Worm (Caenorhabditis elegans) whole organism, L1 larva: Measurements from ENCODE around the gene lgc-10.

Experiments
- ama-1 ChIP-seq: fragments of 150-350 bp; optimal IDR thresholded peaks from 2 replicates; lab custom pipeline; 2014
- ceh-82 ChIP-seq, 3 experiments: fragments of 150-350 bp in 1 of 3; sonication (generic microtip) in 2 of 3; optimal IDR thresholded peaks; 2 replicates each; lab custom pipeline; 2014 to 2017; ENCODE audit warnings: missing biosample characterization in 3 of 3, missing genetic modification characterization in 3 of 3
- elt-2 ChIP-seq: sonication (generic microtip); optimal IDR thresholded peaks from 2 replicates; lab custom pipeline; 2016; ENCODE audit warnings: missing genetic modification characterization, mild to moderate bottlenecking, inconsistent platforms, missing compliant biosample characterization, missing genetic modification reagents
- jun-1 ChIP-seq: fragments of 150-350 bp; optimal IDR thresholded peaks from 2 replicates; lab custom pipeline; 2014; ENCODE audit warnings: missing biosample characterization, missing genetic modification reagents, missing genetic modification characterization
- lin-13 ChIP-seq: fragments of 150-350 bp; optimal IDR thresholded peaks from 2 replicates; lab custom pipeline; 2014; ENCODE audit warnings: missing biosample characterization, missing genetic modification reagents, missing genetic modification characterization
- mdl-1 ChIP-seq, 2 experiments: fragments of 150-350 bp; optimal IDR thresholded peaks; 2 replicates each; lab custom pipeline; 2014 to 2017; ENCODE audit warnings: missing biosample characterization in 2 of 2, missing genetic modification characterization in 2 of 2, inconsistent platforms in 1 of 2
- nhr-12 ChIP-seq: sonication (generic microtip); optimal IDR thresholded peaks from 2 replicates; lab custom pipeline; 2017; ENCODE audit warnings: missing biosample characterization, missing genetic modification characterization
- nhr-19 ChIP-seq: fragments of 200-800 bp; sonication (Bioruptor generic); conservative IDR thresholded peaks from 2 replicates; pipeline ENCODE4 v1.3.6; 2022; ENCODE audit warnings: missing genetic modification characterization, missing compliant biosample characterization
- skn-1 ChIP-seq: fragments of 150-350 bp; optimal IDR thresholded peaks from 2 replicates; lab custom pipeline; 2014; ENCODE audit warnings: missing biosample characterization, missing genetic modification characterization
- unc-130 ChIP-seq: fragments of 150-350 bp; optimal IDR thresholded peaks from 2 replicates; lab custom pipeline; 2017; ENCODE audit warnings: missing biosample characterization, missing genetic modification characterization, inconsistent platforms
- unc-30 ChIP-seq: sonication (generic microtip); optimal IDR thresholded peaks from 2 replicates; lab custom pipeline; 2017; ENCODE audit warnings: missing biosample characterization, missing genetic modification characterization
- zag-1 ChIP-seq: fragments of 150-350 bp; optimal IDR thresholded peaks from 2 replicates; lab custom pipeline; 2014; ENCODE audit warnings: missing biosample characterization, missing genetic modification characterization
- ztf-11 ChIP-seq, 2 experiments: sonication (generic microtip); optimal IDR thresholded peaks; 2 replicates each; lab custom pipeline; 2016 to 2017; ENCODE audit warnings: missing genetic modification characterization in 2 of 2, missing biosample characterization in 1 of 2, missing compliant biosample characterization in 1 of 2

ce11 chrIV:6433424-6433823 lies 23.9 kb downstream of the lgc-10 start:
- TF ChIP-seq zag-1 = no peak
- TF ChIP-seq unc-130 (tag; lab: Kevin White, UChicago) = no peak
- no peak for TF ChIP-seq nhr-19 (GFP tag; lab: Robert Waterston, UW)
- TF ChIP-seq lin-13 = no peak
- no peak for TF ChIP-seq ama-1
- TF ChIP-seq elt-2 (tag; lab: Kevin White, UChicago) = peak; percentile 36
- no peak for TF ChIP-seq mdl-1 (tag; optimal IDR thresholded peaks at IDR 0.05; lab: Kevin White, UChicago)
- no peak for TF ChIP-seq jun-1 (tag; lab: Kevin White, UChicago)
- no peak for TF ChIP-seq nhr-12 (tag; lab: Kevin White, UChicago)
- TF ChIP-seq ztf-11 (tag; optimal IDR thresholded peaks at IDR 0.05; lab: Kevin White, UChicago) = no peak
- no peak for TF ChIP-seq skn-1 (tag; lab: Kevin White, UChicago)
- no peak for TF ChIP-seq ceh-82 (tag; optimal IDR thresholded peaks at IDR 0.05; lab: Kevin White, UChicago)
- TF ChIP-seq unc-30 (tag; lab: Kevin White, UChicago) = no peak
